Fruit fly (Drosophila melanogaster): ENCODE results near the gene mthl15.

Gene mthl15

DNA sequence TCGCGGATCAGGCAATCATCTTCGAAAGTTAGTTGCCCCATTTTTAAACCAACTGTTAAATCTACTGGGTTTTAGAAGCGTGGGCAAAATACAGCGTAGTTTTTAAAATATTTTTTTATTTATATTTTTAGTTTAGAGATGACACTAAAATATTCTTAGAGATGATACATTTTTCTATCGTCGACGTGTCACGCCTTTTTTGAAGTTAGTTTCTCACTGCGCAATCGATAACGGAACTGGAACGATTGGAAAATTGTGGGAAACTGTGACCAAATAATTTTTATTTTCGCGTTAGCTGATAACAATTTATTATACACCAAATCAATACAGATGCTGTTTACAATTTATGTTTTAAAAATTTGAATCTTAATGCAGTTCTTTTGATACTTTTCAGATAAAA is 40.5 kb upstream of the mthl15 start, which contains the start of gene Utx (continued):
- TF ChIP-seq sd (tag; optimal IDR thresholded peaks at IDR 0.05) (no peak), Sry-δ (GFP tag; optimal IDR thresholded peaks at IDR 0.05) (peak; percentile 92), CHES-1-like (GFP tag; optimal IDR thresholded peaks at IDR 0.05) (no peak), Hand (GFP tag; optimal IDR thresholded peaks at IDR 0.05) (no peak), Usf (GFP tag; optimal IDR thresholded peaks at IDR 0.05) (no peak), twi (tag; optimal IDR thresholded peaks at IDR 0.05) (no peak), CG1024 (GFP tag; IDR thresholded peaks at IDR 0.05) (peak; percentile 81), Hmr (GFP tag; optimal IDR thresholded peaks at IDR 0.05) (no peak), ac (GFP tag; optimal IDR thresholded peaks at IDR 0.05) (no peak), bowl (GFP tag; IDR thresholded peaks at IDR 0.05) (no peak), ap (GFP tag; IDR thresholded peaks at IDR 0.05) (no peak), Gug (GFP tag; IDR thresholded peaks at IDR 0.05) (no peak; the same call in 3 of the 4 replicates), CG17186 (GFP tag; optimal IDR thresholded peaks at IDR 0.05) (no peak), CG18619 (GFP tag; optimal IDR thresholded peaks at IDR 0.05) (no peak), CG15696 (tag; optimal IDR thresholded peaks at IDR 0.05) (no peak), jigr1 (GFP tag; IDR thresholded peaks at IDR 0.05) (no peak), fd64A (GFP tag; optimal IDR thresholded peaks at IDR 0.05) (no peak), CG10209 (GFP tag; optimal IDR thresholded peaks at IDR 0.05) (no peak), CG7357 (GFP tag; IDR thresholded peaks at IDR 0.05) (peak; percentile 89), B-H1 (GFP tag; IDR thresholded peaks at IDR 0.05) (no peak), CG15514 (GFP tag; optimal IDR thresholded peaks at IDR 0.05) (peak; percentile 67), CG14014 (GFP tag; IDR thresholded peaks at IDR 0.05) (no peak), CG3995 (GFP tag; optimal IDR thresholded peaks at IDR 0.05) (peak; percentile 96), HLH4C (GFP tag; IDR thresholded peaks at IDR 0.05; ENCODE audit: partially characterized antibody) (peak; percentile 78), ERR (GFP tag; optimal IDR thresholded peaks at IDR 0.05) (no peak), CG1233 (GFP tag; optimal IDR thresholded peaks at IDR 0.05) (no peak), shn (GFP tag; optimal IDR thresholded peaks at IDR 0.05) (no peak), CG11560 (tag; IDR thresholded peaks at IDR 0.05) (no peak), CG10543 (GFP tag; optimal IDR thresholded peaks at IDR 0.05) (no peak), nom (GFP tag; optimal IDR thresholded peaks at IDR 0.05) (no peak), toy (GFP tag; IDR thresholded peaks at IDR 0.05) (no peak), D (optimal IDR thresholded peaks at IDR 0.05) (no peak), D (GFP tag; optimal IDR thresholded peaks at IDR 0.05) (no peak), stc (GFP tag; IDR thresholded peaks at IDR 0.05) (no peak), da (GFP tag; optimal IDR thresholded peaks at IDR 0.05) (no peak), Side (GFP tag; optimal IDR thresholded peaks at IDR 0.05) (no peak), kni (GFP tag; optimal IDR thresholded peaks at IDR 0.05) (no peak), CG10959 (GFP tag; IDR thresholded peaks at IDR 0.05) (no peak), nerfin-2 (GFP tag; IDR thresholded peaks at IDR 0.05; ENCODE audit: partially characterized antibody) (peak; percentile 48; the same call in 1 of the 2 replicates), CG4360 (GFP tag; IDR thresholded peaks at IDR 0.05) (no peak), Sry-β (GFP tag; optimal IDR thresholded peaks at IDR 0.05) (no peak), Awh (GFP tag; IDR thresholded peaks at IDR 0.05) (no peak), sima (GFP tag; optimal IDR thresholded peaks at IDR 0.05) (no peak), CG10321 (GFP tag; IDR thresholded peaks at IDR 0.05) (no peak), sqz (GFP tag; optimal IDR thresholded peaks at IDR 0.05) (no peak), sens-2 (GFP tag; IDR thresholded peaks at IDR 0.05) (no peak), CG11085 (GFP tag; IDR thresholded peaks at IDR 0.05) (no peak), tap (tag; optimal IDR thresholded peaks at IDR 0.05) (no peak), Chrac-16 (GFP tag; optimal IDR thresholded peaks at IDR 0.05) (no peak), HLH3B (GFP tag; IDR thresholded peaks at IDR 0.05) (no peak), CG9817 (tag; optimal IDR thresholded peaks at IDR 0.05) (no peak), br (optimal IDR thresholded peaks at IDR 0.05) (no peak), CG7839 (tag; optimal IDR thresholded peaks at IDR 0.05) (no peak)

Data from whole organism, embryonic.